Fruit fly (Drosophila melanogaster): ENCODE data around the gene Dscam4.
A peak's percentile ranks its signal among the peaks of the same experiment; 100 is the strongest.

The Dscam4 gene

dm6 chr3L:8315141-8315816 is 76.8 kb downstream of the Dscam4 start, which contains the start of gene Cpsf6 (continued):
- no peak for TF ChIP-seq hbn (GFP tag; IDR thresholded peaks at IDR 0.05; ENCODE audit: partially characterized antibody)
- no peak for TF ChIP-seq gro (GFP tag; optimal IDR thresholded peaks at IDR 0.05)
- TF ChIP-seq usp (GFP tag; optimal IDR thresholded peaks at IDR 0.05) = no peak
- no peak for TF ChIP-seq CG13894 (tag; optimal IDR thresholded peaks at IDR 0.05)
- TF ChIP-seq Asciz (GFP tag; optimal IDR thresholded peaks at IDR 0.05) = no peak
- no peak for TF ChIP-seq ATbp (GFP tag; optimal IDR thresholded peaks at IDR 0.05)
- TF ChIP-seq CG4617 (GFP tag; optimal IDR thresholded peaks at IDR 0.05; ENCODE audit: borderline replicate concordance) = peak; percentile 54
- TF ChIP-seq Opbp (GFP tag; IDR thresholded peaks at IDR 0.05; ENCODE audit: partially characterized antibody) = no peak
- no peak for TF ChIP-seq z (GFP tag; IDR thresholded peaks at IDR 0.05)
- no peak for TF ChIP-seq hth (optimal IDR thresholded peaks at IDR 0.05)
- 0 out of 2 replicates have a peak, but pooled peaks have one; percentile 15 for TF ChIP-seq CG4404 (GFP tag; IDR thresholded peaks at IDR 0.05)
- TF ChIP-seq Trl (optimal IDR thresholded peaks at IDR 0.05) = no peak
- TF ChIP-seq Trl (GFP tag; optimal IDR thresholded peaks at IDR 0.05) = peak; percentile 43
- no peak for TF ChIP-seq luna (GFP tag; optimal IDR thresholded peaks at IDR 0.05)
- TF ChIP-seq CG4854 (GFP tag; optimal IDR thresholded peaks at IDR 0.05) = peak; percentile 46
- peak; percentile 31 for TF ChIP-seq mirr (GFP tag; optimal IDR thresholded peaks at IDR 0.05)
- 0 out of 3 replicates have a peak, but pooled peaks have one; percentile 38 for TF ChIP-seq CG16813 (GFP tag; IDR thresholded peaks at IDR 0.05; ENCODE audit: partially characterized antibody)
- TF ChIP-seq CG18262 (tag; optimal IDR thresholded peaks at IDR 0.05) = peak; percentile 64
- TF ChIP-seq Ravus (GFP tag; IDR thresholded peaks at IDR 0.05) = no peak; the same call in 1 of the 2 replicates
- TF ChIP-seq CG17361 (GFP tag; IDR thresholded peaks at IDR 0.05) = peak; percentile 64; the same call in 2 of the 3 replicates
- TF ChIP-seq CG14965 (GFP tag; optimal IDR thresholded peaks at IDR 0.05; ENCODE audit: borderline replicate concordance) = no peak
- peak; percentile 64 for TF ChIP-seq CG18476 (GFP tag; optimal IDR thresholded peaks at IDR 0.05)
- peak; percentile 75 for TF ChIP-seq CG9817 (tag; optimal IDR thresholded peaks at IDR 0.05)
- no peak for TF ChIP-seq bowl (GFP tag; IDR thresholded peaks at IDR 0.05)
- TF ChIP-seq peb (GFP tag; IDR thresholded peaks at IDR 0.05) = no peak
- TF ChIP-seq CG17912 (GFP tag; optimal IDR thresholded peaks at IDR 0.05) = no peak
- no peak for TF ChIP-seq D (optimal IDR thresholded peaks at IDR 0.05)
- TF ChIP-seq D (GFP tag; optimal IDR thresholded peaks at IDR 0.05) = peak; percentile 30
- TF ChIP-seq disco-r (GFP tag; optimal IDR thresholded peaks at IDR 0.05) = no peak
- TF ChIP-seq CG11696 (GFP tag; IDR thresholded peaks at IDR 0.05) = no peak
- TF ChIP-seq nerfin-2 (GFP tag; IDR thresholded peaks at IDR 0.05; ENCODE audit: partially characterized antibody) = 0 out of 2 replicates have a peak, but pooled peaks have one; percentile 18
- TF ChIP-seq CG12744 (GFP tag; optimal IDR thresholded peaks at IDR 0.05) = no peak
- TF ChIP-seq oc (tag; optimal IDR thresholded peaks at IDR 0.05) = no peak
- peak; percentile 79 for TF ChIP-seq CG13424 (tag; optimal IDR thresholded peaks at IDR 0.05)
- TF ChIP-seq jing (GFP tag; optimal IDR thresholded peaks at IDR 0.05) = no peak
- no peak for TF ChIP-seq odd (GFP tag; optimal IDR thresholded peaks at IDR 0.05)
- no peak for TF ChIP-seq klu (GFP tag; IDR thresholded peaks at IDR 0.05)
- TF ChIP-seq CG4282 (GFP tag; optimal IDR thresholded peaks at IDR 0.05) = no peak
- TF ChIP-seq tio (GFP tag; optimal IDR thresholded peaks at IDR 0.05) = peak; percentile 20
- TF ChIP-seq NC2β (GFP tag; optimal IDR thresholded peaks at IDR 0.05) = no peak
- peak; percentile 68 for TF ChIP-seq CG2678 (tag; optimal IDR thresholded peaks at IDR 0.05)
- TF ChIP-seq CG7786 (GFP tag; optimal IDR thresholded peaks at IDR 0.05) = no peak
- peak; percentile 33 for TF ChIP-seq zfh2 (GFP tag; optimal IDR thresholded peaks at IDR 0.05)
- no peak for TF ChIP-seq Dad (GFP tag; optimal IDR thresholded peaks at IDR 0.05)
- peak; percentile 60 for TF ChIP-seq CG12659 (GFP tag; optimal IDR thresholded peaks at IDR 0.05)
- 0 out of 2 replicates have a peak, but pooled peaks have one; percentile 18 for TF ChIP-seq CG42726 (GFP tag; IDR thresholded peaks at IDR 0.05; ENCODE audit: partially characterized antibody)
- TF ChIP-seq Dp (GFP tag; optimal IDR thresholded peaks at IDR 0.05) = peak; percentile 67
- TF ChIP-seq cas (GFP tag; IDR thresholded peaks at IDR 0.05) = peak; percentile 54; the same call in 1 of the 2 replicates
- TF ChIP-seq CG2875 (GFP tag; optimal IDR thresholded peaks at IDR 0.05) = peak; percentile 6
- TF ChIP-seq zen (tag; optimal IDR thresholded peaks at IDR 0.05) = peak; percentile 89
